Worm (Caenorhabditis elegans): Measurements from ENCODE around the gene srx-64.

Gene srx-64

ce11 chrV:3929099-3929498 is at the start of gene srx-64:
Gene srx-64 (plus strand): TSS chrV:3929399.
- no peak for TF ChIP-seq med-1 (GFP tag; optimal IDR thresholded peaks at IDR 0.05; ENCODE audit: insufficient read depth)
- no peak for TF ChIP-seq flt-1 (GFP tag; IDR thresholded peaks at IDR 0.05)
- TF ChIP-seq T22C8.4 (GFP tag; IDR thresholded peaks at IDR 0.05): no peak

ce11 chrV:3884550-3884949 is 44.6 kb upstream of the srx-64 start:
- TF ChIP-seq klf-2 (GFP tag; conservative IDR thresholded peaks at IDR 0.05) (no peak), med-1 (GFP tag; optimal IDR thresholded peaks at IDR 0.05; ENCODE audit: insufficient read depth) (no peak), cog-1 (tag; optimal IDR thresholded peaks at IDR 0.05) (no peak), tab-1 (GFP tag; IDR thresholded peaks at IDR 0.05) (no peak), ztf-29 (GFP tag; IDR thresholded peaks at IDR 0.05) (no peak), T22C8.4 (GFP tag; IDR thresholded peaks at IDR 0.05) (no peak), ztf-23 (GFP tag; IDR thresholded peaks at IDR 0.05) (no peak)

- no peak for TF ChIP-seq ref-1 (GFP tag; conservative IDR thresholded peaks at IDR 0.05)
- TF ChIP-seq ztf-23 (GFP tag; IDR thresholded peaks at IDR 0.05): no peak
- no peak for TF ChIP-seq ztf-29 (GFP tag; IDR thresholded peaks at IDR 0.05)
- no peak for TF ChIP-seq med-1 (GFP tag; optimal IDR thresholded peaks at IDR 0.05; ENCODE audit: insufficient read depth)
- TF ChIP-seq cog-1 (tag; optimal IDR thresholded peaks at IDR 0.05): no peak
- no peak for TF ChIP-seq flt-1 (GFP tag; IDR thresholded peaks at IDR 0.05)
These were observed 43.1 kb upstream of the srx-64 start, which contains the start of gene nhr-124 for ce11 chrV:3886104-3886503. Gene nhr-124 (minus strand): TSS chrV:3886204.

ce11 chrV:3889113-3889512 is 40.1 kb upstream of the srx-64 start, which contains the start of gene C17E7.13:
Gene C17E7.13 (minus strand): TSS chrV:3889288.
- TF ChIP-seq tab-1 (GFP tag; IDR thresholded peaks at IDR 0.05): no peak
- TF ChIP-seq cog-1 (tag; optimal IDR thresholded peaks at IDR 0.05): no peak

- TF ChIP-seq klf-2 (GFP tag; conservative IDR thresholded peaks at IDR 0.05) (no peak), tab-1 (GFP tag; IDR thresholded peaks at IDR 0.05) (no peak), ref-1 (GFP tag; conservative IDR thresholded peaks at IDR 0.05) (no peak), ztf-29 (GFP tag; IDR thresholded peaks at IDR 0.05) (no peak)
These were observed 38.4 kb upstream of the srx-64 start, which contains the start of gene C17E7.9 for ce11 chrV:3890761-3891160. Gene C17E7.9 (minus strand): TSS chrV:3890861.

- TF ChIP-seq ztf-29 (GFP tag; IDR thresholded peaks at IDR 0.05) (no peak), klf-2 (GFP tag; conservative IDR thresholded peaks at IDR 0.05) (no peak), ztf-23 (GFP tag; IDR thresholded peaks at IDR 0.05) (no peak), flt-1 (GFP tag; IDR thresholded peaks at IDR 0.05) (no peak), T22C8.4 (GFP tag; IDR thresholded peaks at IDR 0.05) (no peak), tab-1 (GFP tag; IDR thresholded peaks at IDR 0.05) (no peak), med-1 (GFP tag; optimal IDR thresholded peaks at IDR 0.05; ENCODE audit: insufficient read depth) (no peak), cog-1 (tag; optimal IDR thresholded peaks at IDR 0.05) (no peak), ref-1 (GFP tag; conservative IDR thresholded peaks at IDR 0.05) (no peak)
These were observed 37.3 kb upstream of the srx-64 start, which contains the start of gene C17E7.12 for ce11 chrV:3891919-3892318. Gene C17E7.12 (minus strand): TSS chrV:3892019.

ce11 chrV:3892361-3892904 is 36.8 kb upstream of the srx-64 start, which contains the start of gene C17E7.4:
Gene C17E7.4 (plus strand): TSS chrV:3892854.
- TF ChIP-seq T22C8.4 (GFP tag; IDR thresholded peaks at IDR 0.05) (no peak), klf-2 (GFP tag; conservative IDR thresholded peaks at IDR 0.05) (no peak), ref-1 (GFP tag; conservative IDR thresholded peaks at IDR 0.05) (no peak), flt-1 (GFP tag; IDR thresholded peaks at IDR 0.05) (no peak), tab-1 (GFP tag; IDR thresholded peaks at IDR 0.05) (no peak)

ce11 chrV:3894661-3895060 is 34.5 kb upstream of the srx-64 start, which contains the start of gene sre-9:
Gene sre-9 (plus strand): TSS chrV:3894961.
- TF ChIP-seq ztf-23 (GFP tag; IDR thresholded peaks at IDR 0.05) (no peak), cog-1 (tag; optimal IDR thresholded peaks at IDR 0.05) (no peak), klf-2 (GFP tag; conservative IDR thresholded peaks at IDR 0.05) (no peak), T22C8.4 (GFP tag; IDR thresholded peaks at IDR 0.05) (no peak), flt-1 (GFP tag; IDR thresholded peaks at IDR 0.05) (no peak), med-1 (GFP tag; optimal IDR thresholded peaks at IDR 0.05; ENCODE audit: insufficient read depth) (no peak), tab-1 (GFP tag; IDR thresholded peaks at IDR 0.05) (no peak), ztf-29 (GFP tag; IDR thresholded peaks at IDR 0.05) (no peak), ref-1 (GFP tag; conservative IDR thresholded peaks at IDR 0.05) (no peak)

- TF ChIP-seq T22C8.4 (GFP tag; IDR thresholded peaks at IDR 0.05) (no peak), klf-2 (GFP tag; conservative IDR thresholded peaks at IDR 0.05) (no peak), ztf-23 (GFP tag; IDR thresholded peaks at IDR 0.05) (no peak), ref-1 (GFP tag; conservative IDR thresholded peaks at IDR 0.05) (no peak), cog-1 (tag; optimal IDR thresholded peaks at IDR 0.05) (no peak), tab-1 (GFP tag; IDR thresholded peaks at IDR 0.05) (no peak), ztf-29 (GFP tag; IDR thresholded peaks at IDR 0.05) (no peak), med-1 (GFP tag; optimal IDR thresholded peaks at IDR 0.05; ENCODE audit: insufficient read depth) (no peak), flt-1 (GFP tag; IDR thresholded peaks at IDR 0.05) (no peak)
These were observed 33.2 kb upstream of the srx-64 start for ce11 chrV:3896018-3896417.

ce11 chrV:3900102-3900501 is 29.1 kb upstream of the srx-64 start, which contains the start of gene irld-22:
Gene irld-22 (minus strand): TSS chrV:3900202.
- TF ChIP-seq ref-1 (GFP tag; conservative IDR thresholded peaks at IDR 0.05) (no peak), cog-1 (tag; optimal IDR thresholded peaks at IDR 0.05) (no peak), T22C8.4 (GFP tag; IDR thresholded peaks at IDR 0.05) (no peak), ztf-23 (GFP tag; IDR thresholded peaks at IDR 0.05) (no peak), med-1 (GFP tag; optimal IDR thresholded peaks at IDR 0.05; ENCODE audit: insufficient read depth) (no peak), tab-1 (GFP tag; IDR thresholded peaks at IDR 0.05) (no peak), klf-2 (GFP tag; conservative IDR thresholded peaks at IDR 0.05) (no peak), flt-1 (GFP tag; IDR thresholded peaks at IDR 0.05) (no peak), ztf-29 (GFP tag; IDR thresholded peaks at IDR 0.05) (no peak)
